Fruit fly (Drosophila melanogaster) S2 (cell line): Measurements from ENCODE around the gene CG7329.

Experiments used
- CG8478 ChIP-seq: fragments of >200 bp; optimal IDR thresholded peaks from 2 replicates; lab custom pipeline; 2018
- CTCF ChIP-seq, 2 experiments: fragments of >200 bp; optimal IDR thresholded peaks; 2 replicates each; lab custom pipeline; 2018

DNA sequence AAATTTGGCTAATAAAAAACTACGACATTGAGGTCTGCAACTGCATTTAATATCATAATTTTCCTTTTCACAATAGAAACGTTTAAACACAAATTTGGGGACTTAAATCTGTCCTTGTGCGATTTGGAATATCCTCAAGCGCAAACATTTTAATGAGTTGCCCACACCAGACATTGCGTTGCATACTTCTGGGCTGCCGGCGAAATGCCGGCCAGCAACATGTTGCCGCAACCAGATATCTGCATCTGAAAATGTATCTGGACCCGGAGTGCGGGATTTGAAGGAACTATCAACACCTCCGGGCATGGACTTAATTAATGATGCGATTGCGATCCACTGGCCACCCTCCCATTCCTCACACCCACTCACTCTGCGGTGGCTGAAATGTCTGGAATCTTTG, 16.2 kb upstream of the CG7329 start:
- TF ChIP-seq CTCF (optimal IDR thresholded peaks at IDR 0.05; lab: Kevin White, UChicago) (no peak), CG8478 (lab: Kevin White, UChicago) (no peak)
